Fruit fly (Drosophila melanogaster): Measurements from ENCODE around the gene CG44329.

Gene CG44329

DNA sequence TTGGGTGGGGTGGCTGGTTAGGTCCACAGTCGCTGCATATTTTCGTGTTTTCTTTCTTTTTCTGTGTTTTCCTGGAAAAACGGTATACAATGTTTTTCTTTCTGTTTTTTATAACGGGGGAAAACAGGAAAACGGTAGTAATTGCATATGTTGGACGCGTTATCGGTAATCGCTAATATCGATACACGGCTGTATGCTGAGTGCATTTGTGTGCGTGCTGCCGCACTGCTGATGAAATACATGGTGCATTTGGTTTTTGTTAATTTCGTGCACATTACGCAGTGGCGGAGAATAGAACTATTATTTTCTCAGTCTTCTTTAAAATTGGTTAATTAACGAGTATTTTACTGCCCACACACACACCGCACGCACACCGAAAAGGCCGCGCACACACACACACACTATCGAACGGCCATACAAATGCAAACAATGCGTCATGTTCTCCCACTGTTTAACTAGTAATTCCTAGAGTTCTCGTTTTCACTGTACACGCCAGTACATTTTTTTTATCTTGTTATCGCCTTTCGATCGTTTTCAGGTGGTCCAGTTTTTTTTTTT is 49.3 kb downstream of the CG44329 start:
- TF ChIP-seq CG17806 (tag; optimal IDR thresholded peaks at IDR 0.05): no peak
- TF ChIP-seq D1 (tag; optimal IDR thresholded peaks at IDR 0.05): no peak
- no peak for TF ChIP-seq CG9948 (tag; optimal IDR thresholded peaks at IDR 0.05)
- no peak for TF ChIP-seq fd96Ca (GFP tag; IDR thresholded peaks at IDR 0.05)
- TF ChIP-seq gl (tag; optimal IDR thresholded peaks at IDR 0.05): no peak
- TF ChIP-seq Ets98B (GFP tag; IDR thresholded peaks at IDR 0.05): 0 out of 2 replicates have a peak, but pooled peaks have one; percentile 5
- TF ChIP-seq CG4496 (GFP tag; IDR thresholded peaks at IDR 0.05): peak; percentile 46; the same call in 1 of the 3 replicates
